Fruit fly (Drosophila melanogaster): ENCODE data around the gene gammaTub23C.

Gene gammaTub23C

DNA sequence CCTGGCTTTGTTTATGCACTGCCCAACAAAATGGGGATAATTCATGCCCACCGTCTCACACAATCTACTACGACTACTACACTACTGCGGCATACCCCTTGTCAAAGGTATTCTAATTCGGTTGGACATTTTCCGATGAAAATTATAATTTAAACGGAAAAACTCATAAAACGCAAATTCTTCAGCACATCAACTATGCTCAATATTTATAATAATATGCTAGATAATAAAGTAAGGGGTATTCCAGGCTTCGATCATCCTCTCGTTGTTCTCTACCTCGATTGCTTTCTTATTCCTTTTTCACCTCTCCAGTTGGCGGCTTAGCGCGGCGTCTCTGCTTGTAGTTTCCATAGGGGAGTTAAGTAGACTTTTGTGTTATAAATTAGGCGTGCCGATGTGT, 31.3 kb upstream of the gammaTub23C start (continued):
- no peak for TF ChIP-seq CG6683 (GFP tag; optimal IDR thresholded peaks at IDR 0.05)
- no peak for TF ChIP-seq CG8944 (GFP tag; optimal IDR thresholded peaks at IDR 0.05)
- TF ChIP-seq zen2 (GFP tag; IDR thresholded peaks at IDR 0.05; ENCODE audit: partially characterized antibody): no peak
- TF ChIP-seq stwl (tag; optimal IDR thresholded peaks at IDR 0.05): no peak
- peak; percentile 13; the same call in 1 of the 2 replicates for TF ChIP-seq sob (GFP tag; IDR thresholded peaks at IDR 0.05)
- TF ChIP-seq Camta (GFP tag; optimal IDR thresholded peaks at IDR 0.05): no peak
- TF ChIP-seq fd3F (GFP tag; optimal IDR thresholded peaks at IDR 0.05): no peak
- no peak for TF ChIP-seq p53 (GFP tag; optimal IDR thresholded peaks at IDR 0.05)
- no peak for TF ChIP-seq lola (GFP tag; optimal IDR thresholded peaks at IDR 0.05)
- no peak for TF ChIP-seq ab (GFP tag; optimal IDR thresholded peaks at IDR 0.05)
- no peak for TF ChIP-seq crp (GFP tag; optimal IDR thresholded peaks at IDR 0.05)
- no peak for TF ChIP-seq D (optimal IDR thresholded peaks at IDR 0.05)
- no peak for TF ChIP-seq D (GFP tag; optimal IDR thresholded peaks at IDR 0.05)
- no peak for TF ChIP-seq CG8089 (GFP tag; optimal IDR thresholded peaks at IDR 0.05)
- TF ChIP-seq Myb (GFP tag; optimal IDR thresholded peaks at IDR 0.05): no peak
- no peak for TF ChIP-seq gt (GFP tag; IDR thresholded peaks at IDR 0.05)
- TF ChIP-seq stc (GFP tag; IDR thresholded peaks at IDR 0.05): no peak
- peak; percentile 62 for TF ChIP-seq sens (GFP tag)
- peak; percentile 42 for TF ChIP-seq caup (GFP tag; optimal IDR thresholded peaks at IDR 0.05; ENCODE audit: severe bottlenecking)
- TF ChIP-seq CG10267 (tag; optimal IDR thresholded peaks at IDR 0.05): no peak
- TF ChIP-seq CG10366 (GFP tag; IDR thresholded peaks at IDR 0.05): peak; percentile 23; the same call in 1 of the 2 replicates
- TF ChIP-seq esg (GFP tag; conservative IDR thresholded peaks at IDR 0.05): no peak
- no peak for TF ChIP-seq ttk (GFP tag; IDR thresholded peaks at IDR 0.05)
- no peak for TF ChIP-seq dimm (GFP tag; IDR thresholded peaks at IDR 0.05)
- no peak for TF ChIP-seq CG30020 (tag; optimal IDR thresholded peaks at IDR 0.05)
- no peak for TF ChIP-seq CG17912 (GFP tag; optimal IDR thresholded peaks at IDR 0.05)
- no peak for TF ChIP-seq zfh2 (GFP tag; optimal IDR thresholded peaks at IDR 0.05)
- no peak for TF ChIP-seq CG15479 (GFP tag; optimal IDR thresholded peaks at IDR 0.05)
- peak; percentile 62 for TF ChIP-seq row (GFP tag; IDR thresholded peaks at IDR 0.05)
- no peak for TF ChIP-seq CG1792 (GFP tag; optimal IDR thresholded peaks at IDR 0.05)
- no peak for TF ChIP-seq zf30C (GFP tag; optimal IDR thresholded peaks at IDR 0.05)
- no peak for TF ChIP-seq CG7928 (GFP tag; optimal IDR thresholded peaks at IDR 0.05)
- TF ChIP-seq CG5180 (GFP tag; optimal IDR thresholded peaks at IDR 0.05): no peak
- no peak for TF ChIP-seq Nf-YB (GFP tag; optimal IDR thresholded peaks at IDR 0.05)
- TF ChIP-seq hb (GFP tag; IDR thresholded peaks at IDR 0.05; ENCODE audit: partially characterized antibody): no peak
- peak; percentile 30 for TF ChIP-seq CG15514 (GFP tag; optimal IDR thresholded peaks at IDR 0.05)
- TF ChIP-seq CG2129 (GFP tag; IDR thresholded peaks at IDR 0.05; ENCODE audit: partially characterized antibody): no peak
- TF ChIP-seq fd102C (GFP tag; optimal IDR thresholded peaks at IDR 0.05): no peak
- no peak for TF ChIP-seq MESR4 (GFP tag; optimal IDR thresholded peaks at IDR 0.05)
- TF ChIP-seq Side (GFP tag; optimal IDR thresholded peaks at IDR 0.05): no peak
- no peak for TF ChIP-seq Deaf1 (tag; optimal IDR thresholded peaks at IDR 0.05)
- TF ChIP-seq Fer1 (GFP tag; optimal IDR thresholded peaks at IDR 0.05): peak; percentile 28
- peak; percentile 16 for TF ChIP-seq D19A (tag; optimal IDR thresholded peaks at IDR 0.05)
- TF ChIP-seq cad (GFP tag; optimal IDR thresholded peaks at IDR 0.05): no peak
- TF ChIP-seq fu2 (GFP tag; optimal IDR thresholded peaks at IDR 0.05): no peak
- no peak for TF ChIP-seq CG7745 (tag; optimal IDR thresholded peaks at IDR 0.05)
- TF ChIP-seq da (GFP tag; optimal IDR thresholded peaks at IDR 0.05): no peak
- no peak for TF ChIP-seq CG17612 (GFP tag; IDR thresholded peaks at IDR 0.05)
- no peak for TF ChIP-seq CG3726 (GFP tag; IDR thresholded peaks at IDR 0.05)
- TF ChIP-seq CG6654 (GFP tag; optimal IDR thresholded peaks at IDR 0.05): no peak
- TF ChIP-seq Spps (tag; optimal IDR thresholded peaks at IDR 0.05): no peak
